Fruit fly (Drosophila melanogaster) whole organism, embryonic: Measurements from ENCODE around the gene CG7781.

Experiments
- Atf-2 ChIP-seq: fragments of 200-800 bp; sonication (Bioruptor generic); optimal IDR thresholded peaks from 2 replicates; lab custom pipeline; 2016; ENCODE audit warnings: missing biosample characterization, missing genetic modification characterization
- Atf6 ChIP-seq: fragments of 200-800 bp; sonication (Bioruptor generic); IDR thresholded peaks from 2 replicates; pipeline ENCODE4 v1.3.6; 2022; ENCODE audit warnings: missing biosample characterization, missing genetic modification characterization
- CG10274 ChIP-seq: fragments of 200-800 bp; sonication (Bioruptor generic); optimal IDR thresholded peaks from 3 replicates; lab custom pipeline; 2017; ENCODE audit warnings: missing biosample characterization, mild to moderate bottlenecking, missing genetic modification characterization
- CG10321 ChIP-seq: fragments of 200-800 bp; sonication (Bioruptor generic); IDR thresholded peaks from 2 replicates; pipeline ENCODE4 v1.3.6; 2022; ENCODE audit warnings: missing biosample characterization, missing genetic modification characterization
- CG11398 ChIP-seq: fragments of 200-800 bp; sonication (Bioruptor generic); optimal IDR thresholded peaks from 2 replicates; lab custom pipeline; 2016; ENCODE audit warnings: missing biosample characterization, missing genetic modification characterization
- CG13894 ChIP-seq: fragments of 200-800 bp; sonication (Bioruptor generic); optimal IDR thresholded peaks from 3 replicates; lab custom pipeline; 2018; ENCODE audit warnings: missing biosample characterization, mild to moderate bottlenecking, missing genetic modification characterization, moderate library complexity
- CG17359 ChIP-seq: fragments of 200-800 bp; sonication (Bioruptor generic); optimal IDR thresholded peaks from 3 replicates; lab custom pipeline; 2018; ENCODE audit warnings: missing biosample characterization, mild to moderate bottlenecking, missing genetic modification characterization, moderate library complexity
- CG2202 ChIP-seq: fragments of 200-800 bp; sonication (Bioruptor generic); optimal IDR thresholded peaks from 2 replicates; lab custom pipeline; 2018; ENCODE audit warnings: missing biosample characterization, mild to moderate bottlenecking, missing genetic modification characterization
- CG31224 ChIP-seq: fragments of 200-800 bp; sonication (Bioruptor generic); IDR thresholded peaks from 2 replicates; pipeline ENCODE4 v1.3.6; 2022; ENCODE audit warnings: missing biosample characterization, missing genetic modification characterization
- CG33557 ChIP-seq: fragments of 200-800 bp; sonication (Bioruptor generic); optimal IDR thresholded peaks from 2 replicates; lab custom pipeline; 2019; ENCODE audit warnings: missing biosample characterization, mild to moderate bottlenecking, missing genetic modification characterization, moderate library complexity
- CG4424 ChIP-seq: fragments of 200-800 bp; sonication (Bioruptor generic); optimal IDR thresholded peaks from 3 replicates; lab custom pipeline; 2016; ENCODE audit warnings: missing biosample characterization, missing genetic modification characterization
- CG4854 ChIP-seq: fragments of 200-800 bp; sonication (Bioruptor generic); optimal IDR thresholded peaks from 2 replicates; lab custom pipeline; 2016; ENCODE audit warnings: missing biosample characterization, missing genetic modification characterization, inconsistent platforms
- CG5953 ChIP-seq: fragments of 200-800 bp; sonication (Bioruptor generic); IDR thresholded peaks from 2 replicates; pipeline ENCODE4 v1.3.6; 2022; ENCODE audit warnings: missing biosample characterization, missing genetic modification characterization
- CG6272 ChIP-seq: fragments of 200-800 bp; sonication (Bioruptor generic); IDR thresholded peaks from 2 replicates; pipeline ENCODE4 v1.3.6; 2022; ENCODE audit warnings: missing biosample characterization, missing genetic modification characterization
- CG6654 ChIP-seq: fragments of 200-800 bp; sonication (Bioruptor generic); optimal IDR thresholded peaks from 2 replicates; lab custom pipeline; 2017; ENCODE audit warnings: missing biosample characterization, mild to moderate bottlenecking, missing genetic modification characterization
- CG6765 ChIP-seq: fragments of 200-800 bp; sonication (Bioruptor generic); optimal IDR thresholded peaks from 3 replicates; lab custom pipeline; 2017; ENCODE audit warnings: missing biosample characterization, mild to moderate bottlenecking, missing genetic modification characterization
- CG7372 ChIP-seq: fragments of 200-800 bp; sonication (Bioruptor generic); IDR thresholded peaks from 2 replicates; pipeline ENCODE4 v1.3.6; 2022; ENCODE audit warnings: missing biosample characterization, missing genetic modification characterization
- CG7556 ChIP-seq: fragments of 200-800 bp; sonication (Bioruptor generic); optimal IDR thresholded peaks from 2 replicates; lab custom pipeline; 2017; ENCODE audit warnings: missing biosample characterization, mild to moderate bottlenecking, missing genetic modification characterization
- CG7928 ChIP-seq: fragments of 200-800 bp; sonication (Bioruptor generic); optimal IDR thresholded peaks from 2 replicates; lab custom pipeline; 2017; ENCODE audit warnings: missing biosample characterization, mild to moderate bottlenecking, missing genetic modification characterization
- CG7963 ChIP-seq: fragments of 200-800 bp; sonication (Bioruptor generic); IDR thresholded peaks from 3 replicates; pipeline ENCODE4 v1.3.6; 2022; ENCODE audit warnings: missing biosample characterization, missing genetic modification characterization; ENCODE audit not compliant: partially characterized antibody
- CG9727 ChIP-seq: fragments of 200-800 bp; sonication (Bioruptor generic); optimal IDR thresholded peaks from 3 replicates; lab custom pipeline; 2017; ENCODE audit warnings: missing biosample characterization, mild to moderate bottlenecking, missing genetic modification characterization
- CHES-1-like ChIP-seq: fragments of 200-800 bp; sonication (Bioruptor generic); optimal IDR thresholded peaks from 2 replicates; lab custom pipeline; 2016; ENCODE audit warnings: missing biosample characterization, missing genetic modification characterization
- Chrac-16 ChIP-seq: fragments of 200-800 bp; sonication (Bioruptor generic); optimal IDR thresholded peaks from 3 replicates; lab custom pipeline; 2016; ENCODE audit warnings: missing biosample characterization, missing genetic modification characterization
- Doc2 ChIP-seq: fragments of 200-800 bp; sonication (Bioruptor generic); IDR thresholded peaks from 2 replicates; pipeline ENCODE4 v1.3.6; 2022; ENCODE audit warnings: missing biosample characterization, missing genetic modification characterization
- H2.0 ChIP-seq: fragments of 200-800 bp; sonication (Bioruptor generic); IDR thresholded peaks from 2 replicates; pipeline ENCODE4 v1.3.6; 2022; ENCODE audit warnings: missing biosample characterization, missing genetic modification characterization
- Hand ChIP-seq: fragments of 200-800 bp; sonication (Bioruptor generic); optimal IDR thresholded peaks from 2 replicates; lab custom pipeline; 2017; ENCODE audit warnings: mild to moderate bottlenecking, missing biosample characterization, missing genetic modification reagents, missing genetic modification characterization
- Hr39 ChIP-seq: fragments of >200 bp; optimal IDR thresholded peaks from 2 replicates; lab custom pipeline; 2017
- Jarid2 ChIP-seq: fragments of 200-800 bp; sonication (Bioruptor generic); optimal IDR thresholded peaks from 3 replicates; lab custom pipeline; 2017; ENCODE audit warnings: mild to moderate bottlenecking, missing biosample characterization, missing genetic modification reagents, missing genetic modification characterization
- Lhr ChIP-seq: fragments of 200-800 bp; sonication (Bioruptor generic); optimal IDR thresholded peaks from 3 replicates; lab custom pipeline; 2017; ENCODE audit warnings: mild to moderate bottlenecking, missing biosample characterization, missing genetic modification reagents, missing genetic modification characterization
- Nf-YB ChIP-seq: fragments of 200-800 bp; sonication (Bioruptor generic); optimal IDR thresholded peaks from 3 replicates; lab custom pipeline; 2019; ENCODE audit warnings: missing biosample characterization, mild to moderate bottlenecking, missing genetic modification characterization, moderate library complexity
- Side ChIP-seq: fragments of 200-800 bp; sonication (Bioruptor generic); optimal IDR thresholded peaks from 2 replicates; lab custom pipeline; 2016; ENCODE audit warnings: missing biosample characterization, missing genetic modification characterization
- Sox102F ChIP-seq: fragments of 200-800 bp; sonication (Bioruptor generic); optimal IDR thresholded peaks from 2 replicates; lab custom pipeline; 2018; ENCODE audit warnings: missing biosample characterization, mild to moderate bottlenecking, missing genetic modification characterization, moderate library complexity
- Vsx1 ChIP-seq: fragments of 200-800 bp; sonication (Bioruptor generic); optimal IDR thresholded peaks from 2 replicates; lab custom pipeline; 2017; ENCODE audit warnings: missing biosample characterization, mild to moderate bottlenecking, missing genetic modification characterization, missing genetic modification reagents
- aop ChIP-seq: fragments of 200-800 bp; sonication (Bioruptor generic); IDR thresholded peaks from 2 replicates; pipeline ENCODE4 v1.3.6; 2022; ENCODE audit warnings: missing biosample characterization, missing genetic modification characterization
- ara ChIP-seq: fragments of 200-800 bp; sonication (Bioruptor generic); IDR thresholded peaks from 2 replicates; pipeline ENCODE4 v1.3.6; 2022; ENCODE audit warnings: missing biosample characterization, missing genetic modification characterization
- cad ChIP-seq: fragments of >200 bp; optimal IDR thresholded peaks from 2 replicates; lab custom pipeline; 2017; ENCODE audit warnings: missing biosample characterization, missing genetic modification characterization
- caup ChIP-seq: fragments of 200-800 bp; sonication (Bioruptor generic); optimal IDR thresholded peaks from 3 replicates; lab custom pipeline; 2017; ENCODE audit warnings: missing biosample characterization, mild to moderate bottlenecking, missing genetic modification characterization, moderate library complexity; ENCODE audit not compliant: severe bottlenecking
- crp ChIP-seq, 2 experiments: fragments of 200-800 bp; sonication (Bioruptor generic); optimal IDR thresholded peaks; 2 replicates in 1 of 2; 3 replicates in 1 of 2; lab custom pipeline; 2017; ENCODE audit warnings: missing biosample characterization in 2 of 2, missing genetic modification characterization in 2 of 2, mild to moderate bottlenecking in 1 of 2, moderate library complexity in 1 of 2
- dimm ChIP-seq: fragments of 200-800 bp; sonication (Bioruptor generic); IDR thresholded peaks from 2 replicates; pipeline ENCODE4 v1.3.6; 2022; ENCODE audit warnings: missing biosample characterization, missing genetic modification characterization
- gce ChIP-seq: fragments of 200-800 bp; sonication (Bioruptor generic); IDR thresholded peaks from 3 replicates; pipeline ENCODE4 v1.3.6; 2022; ENCODE audit warnings: missing biosample characterization, missing genetic modification characterization
- gcm ChIP-seq: fragments of 200-800 bp; sonication (Bioruptor generic); optimal IDR thresholded peaks from 2 replicates; lab custom pipeline; 2019; ENCODE audit warnings: missing biosample characterization, mild to moderate bottlenecking, missing genetic modification characterization, moderate library complexity
- hbn ChIP-seq: fragments of 200-800 bp; sonication (Bioruptor generic); IDR thresholded peaks from 2 replicates; pipeline ENCODE4 v1.3.6; 2022; ENCODE audit warnings: missing biosample characterization, missing genetic modification characterization; ENCODE audit not compliant: partially characterized antibody
- hkb ChIP-seq, 2 experiments: fragments of 200-800 bp in 1 of 2; fragments of >200 bp in 1 of 2; sonication (Bioruptor generic) in 1 of 2; IDR thresholded peaks in 1 of 2; optimal IDR thresholded peaks in 1 of 2; 2 replicates each; pipeline versions ENCODE4 v1.3.6 to Lab custom; 2017 to 2022; ENCODE audit warnings: missing biosample characterization in 1 of 2, missing genetic modification characterization in 1 of 2
- lov ChIP-seq, 2 experiments: fragments of 200-800 bp in 1 of 2; fragments of >200 bp in 1 of 2; sonication (Bioruptor generic) in 1 of 2; IDR thresholded peaks in 1 of 2; optimal IDR thresholded peaks in 1 of 2; 2 replicates in 1 of 2; 3 replicates in 1 of 2; pipeline versions ENCODE4 v1.3.6 to Lab custom; 2017 to 2022; ENCODE audit warnings: missing biosample characterization in 1 of 2, missing genetic modification characterization in 1 of 2
- mam ChIP-seq: fragments of 200-800 bp; sonication (Bioruptor generic); optimal IDR thresholded peaks from 3 replicates; lab custom pipeline; 2016; ENCODE audit warnings: missing biosample characterization, missing genetic modification characterization
- nerfin-2 ChIP-seq: fragments of 200-800 bp; sonication (Bioruptor generic); IDR thresholded peaks from 2 replicates; pipeline ENCODE4 v1.3.6; 2022; ENCODE audit warnings: missing biosample characterization, missing genetic modification characterization; ENCODE audit not compliant: partially characterized antibody
- odd ChIP-seq: fragments of 200-800 bp; sonication (Bioruptor generic); optimal IDR thresholded peaks from 2 replicates; lab custom pipeline; 2017; ENCODE audit warnings: missing biosample characterization, mild to moderate bottlenecking, missing genetic modification characterization
- onecut ChIP-seq: fragments of 200-800 bp; sonication (Bioruptor generic); IDR thresholded peaks from 2 replicates; pipeline ENCODE4 v1.3.6; 2022; ENCODE audit warnings: missing biosample characterization, missing genetic modification characterization
- pita ChIP-seq: fragments of 200-800 bp; sonication (Bioruptor generic); optimal IDR thresholded peaks from 2 replicates; lab custom pipeline; 2017; ENCODE audit warnings: missing biosample characterization, mild to moderate bottlenecking, missing genetic modification characterization
- ranshi ChIP-seq: fragments of 200-800 bp; sonication (Bioruptor generic); IDR thresholded peaks from 2 replicates; pipeline ENCODE4 v1.3.6; 2022; ENCODE audit warnings: missing biosample characterization, missing genetic modification characterization
- schlank ChIP-seq: fragments of 200-800 bp; sonication (Bioruptor generic); optimal IDR thresholded peaks from 2 replicates; lab custom pipeline; 2018; ENCODE audit warnings: missing biosample characterization, mild to moderate bottlenecking, missing genetic modification characterization
- sqz ChIP-seq: fragments of 200-800 bp; sonication (Bioruptor generic); optimal IDR thresholded peaks from 3 replicates; lab custom pipeline; 2018; ENCODE audit warnings: missing biosample characterization, mild to moderate bottlenecking, missing genetic modification characterization

Gene CG7781

DNA sequence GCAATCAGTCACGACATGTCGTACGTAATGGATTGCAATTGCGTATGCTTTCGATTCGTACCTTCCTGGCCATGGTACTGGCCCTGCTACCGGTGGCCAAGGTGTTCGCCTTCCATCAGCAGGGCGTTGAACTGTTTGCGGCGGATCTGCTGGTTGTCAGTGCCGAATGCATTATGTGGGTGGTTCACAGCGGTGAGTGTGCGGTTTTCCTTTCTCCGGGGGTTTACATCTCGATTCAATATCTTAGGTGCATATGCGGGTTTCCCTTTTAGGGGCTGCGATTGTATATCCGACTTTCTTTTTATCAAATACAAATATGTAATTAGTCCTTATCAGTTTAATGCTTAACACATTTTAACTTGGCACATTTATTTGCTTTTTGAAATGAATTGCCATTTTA, 13.5 kb downstream of the CG7781 start:
- no peak for TF ChIP-seq schlank
- TF ChIP-seq CG7556 (GFP tag; lab: Kevin White, UChicago) = no peak
- no peak for TF ChIP-seq odd
- no peak for TF ChIP-seq CG9727
- TF ChIP-seq CHES-1-like (GFP tag; lab: Kevin White, UChicago) = no peak
- TF ChIP-seq Doc2 (GFP tag; lab: Robert Waterston, UW) = no peak
- TF ChIP-seq CG33557 (GFP tag; lab: Kevin White, UChicago) = no peak
- no peak for TF ChIP-seq nerfin-2 (GFP tag; lab: Robert Waterston, UW)
- TF ChIP-seq Lhr (GFP tag; lab: Kevin White, UChicago) = no peak
- TF ChIP-seq onecut (GFP tag; lab: Robert Waterston, UW) = no peak
- TF ChIP-seq gcm (GFP tag; lab: Kevin White, UChicago) = peak; percentile 79
- no peak for TF ChIP-seq CG7928
- TF ChIP-seq CG4854 (GFP tag; lab: Kevin White, UChicago) = no peak
- no peak for TF ChIP-seq CG7372 (GFP tag; lab: Robert Waterston, UW)
- no peak for TF ChIP-seq Hand (GFP tag; lab: Kevin White, UChicago)
- TF ChIP-seq Side (GFP tag; lab: Kevin White, UChicago) = no peak
- TF ChIP-seq gce = no peak
- TF ChIP-seq dimm (GFP tag; lab: Robert Waterston, UW) = no peak
- TF ChIP-seq CG6654 (GFP tag; lab: Kevin White, UChicago) = no peak
- TF ChIP-seq caup (GFP tag; lab: Kevin White, UChicago) = no peak
- TF ChIP-seq CG6765 (GFP tag; lab: Kevin White, UChicago) = no peak
- TF ChIP-seq hbn = no peak
- no peak for TF ChIP-seq pita (GFP tag; lab: Kevin White, UChicago)
- no peak for TF ChIP-seq Nf-YB (GFP tag; lab: Kevin White, UChicago)
- no peak for TF ChIP-seq lov (optimal IDR thresholded peaks at IDR 0.05; lab: Kevin White, UChicago)
- TF ChIP-seq lov (GFP tag; IDR thresholded peaks at IDR 0.05; lab: Robert Waterston, UW) = 0 out of 3 replicates have a peak, but pooled peaks have one; percentile 21
- TF ChIP-seq Sox102F = no peak
- TF ChIP-seq CG7963 (GFP tag; lab: Robert Waterston, UW) = 0 out of 3 replicates have a peak, but pooled peaks have one; percentile 17
- TF ChIP-seq CG6272 (GFP tag; lab: Robert Waterston, UW) = 0 out of 2 replicates have a peak, but pooled peaks have one; percentile 7
- no peak for TF ChIP-seq Atf-2 (GFP tag; lab: Kevin White, UChicago)
- no peak for TF ChIP-seq Chrac-16 (GFP tag; lab: Kevin White, UChicago)
- no peak for TF ChIP-seq CG5953
- no peak for TF ChIP-seq CG17359
- TF ChIP-seq Jarid2 (GFP tag; lab: Kevin White, UChicago) = no peak
- no peak for TF ChIP-seq mam
- no peak for TF ChIP-seq Vsx1 (GFP tag; lab: Kevin White, UChicago)
- TF ChIP-seq aop = no peak

DNA sequence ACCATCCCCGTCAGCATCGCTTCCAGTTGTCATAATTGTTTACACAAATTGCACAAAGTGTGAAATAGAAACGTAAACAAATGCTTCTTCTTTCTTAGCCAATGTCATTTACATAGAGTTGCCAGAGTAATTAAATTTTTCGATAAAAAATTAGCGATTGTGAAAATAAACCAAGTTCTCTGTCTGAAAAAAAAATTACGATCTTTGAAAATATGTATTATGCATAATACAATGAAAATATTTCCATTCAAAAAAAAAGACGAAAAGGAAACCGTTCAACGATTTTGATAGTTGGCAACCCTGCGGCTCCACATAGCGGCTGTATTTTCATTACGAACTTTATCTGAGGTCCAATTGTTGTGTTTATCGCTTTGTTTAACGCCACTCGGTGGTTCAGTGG, 14.1 kb downstream of the CG7781 start, which contains the start of the genes CG7810 and CG7806:
CG7810 (minus strand) TSS at position 105 of the 400 bp plus-strand sequence.
CG7806 (plus strand) TSS at position 309 of the 400 bp plus-strand sequence.
- no peak for TF ChIP-seq sqz (GFP tag; lab: Kevin White, UChicago)
- no peak for TF ChIP-seq Hr39
- peak; percentile 90 for TF ChIP-seq Atf6 (GFP tag; lab: Robert Waterston, UW)
- peak; percentile 70 for TF ChIP-seq CG10321 (GFP tag; lab: Robert Waterston, UW)
- TF ChIP-seq CG31224 (GFP tag; lab: Robert Waterston, UW) = peak; percentile 80
- TF ChIP-seq CG2202 = peak; percentile 87
- peak in 1 of 2 experiments; percentile 64 for TF ChIP-seq crp (GFP tag; optimal IDR thresholded peaks at IDR 0.05; lab: Kevin White, UChicago)
- TF ChIP-seq CG10274 (GFP tag; lab: Kevin White, UChicago) = peak; percentile 25
- TF ChIP-seq hkb (optimal IDR thresholded peaks at IDR 0.05; lab: Kevin White, UChicago) = no peak
- peak; percentile 95 for TF ChIP-seq hkb (GFP tag; IDR thresholded peaks at IDR 0.05; lab: Robert Waterston, UW)
- peak; percentile 89 for TF ChIP-seq ranshi (GFP tag; lab: Robert Waterston, UW)
- TF ChIP-seq CG13894 (tag; lab: Kevin White, UChicago) = peak; percentile 80
- TF ChIP-seq Hand (GFP tag; lab: Kevin White, UChicago) = peak; percentile 69
- TF ChIP-seq CG11398 (GFP tag; lab: Kevin White, UChicago) = peak; percentile 86
- peak; percentile 89 for TF ChIP-seq ara (GFP tag; lab: Robert Waterston, UW)
- no peak for TF ChIP-seq cad (GFP tag; lab: Kevin White, UChicago)
- peak; percentile 88 for TF ChIP-seq H2.0 (GFP tag; lab: Robert Waterston, UW)
- peak; percentile 78 for TF ChIP-seq CG4424 (GFP tag; lab: Kevin White, UChicago)
